Fruit fly (Drosophila melanogaster) whole organism, embryonic: ENCODE results near the gene CG6126.

ENCODE experiments used
- Adf1 ChIP-seq: fragments of 200-800 bp; sonication (Bioruptor generic); IDR thresholded peaks from 2 replicates; pipeline ENCODE4 v1.3.6; 2022; ENCODE audit warnings: missing biosample characterization, missing genetic modification characterization
- Aef1 ChIP-seq: fragments of 200-800 bp; sonication (Bioruptor generic); IDR thresholded peaks from 3 replicates; pipeline ENCODE4 v1.3.6; 2022; ENCODE audit warnings: missing biosample characterization, missing genetic modification characterization
- CG11398 ChIP-seq: fragments of 200-800 bp; sonication (Bioruptor generic); optimal IDR thresholded peaks from 2 replicates; lab custom pipeline; 2016; ENCODE audit warnings: missing biosample characterization, missing genetic modification characterization
- CG1233 ChIP-seq: fragments of 200-800 bp; sonication (Bioruptor generic); optimal IDR thresholded peaks from 4 replicates; lab custom pipeline; 2018; ENCODE audit warnings: missing biosample characterization, mild to moderate bottlenecking, missing genetic modification characterization
- CG12744 ChIP-seq: fragments of 200-800 bp; sonication (Bioruptor generic); optimal IDR thresholded peaks from 2 replicates; lab custom pipeline; 2016; ENCODE audit warnings: missing biosample characterization, missing genetic modification characterization
- CG13624 ChIP-seq: fragments of 200-800 bp; sonication (Bioruptor generic); optimal IDR thresholded peaks from 2 replicates; lab custom pipeline; 2016; ENCODE audit warnings: missing biosample characterization, missing genetic modification characterization
- CG2199 ChIP-seq: fragments of 200-800 bp; sonication (Bioruptor generic); IDR thresholded peaks from 3 replicates; pipeline ENCODE4 v1.3.6; 2022; ENCODE audit warnings: missing biosample characterization, missing genetic modification characterization
- CG3726 ChIP-seq: fragments of 200-800 bp; sonication (Bioruptor generic); IDR thresholded peaks from 3 replicates; pipeline ENCODE4, ENCODE4 v1.3.6; 2022; ENCODE audit warnings: missing biosample characterization, missing genetic modification characterization
- CG5180 ChIP-seq: fragments of 200-800 bp; sonication (Bioruptor generic); optimal IDR thresholded peaks from 3 replicates; lab custom pipeline; 2017; ENCODE audit warnings: missing biosample characterization, missing genetic modification characterization, mild to moderate bottlenecking, moderate library complexity, missing genetic modification reagents
- CG5953 ChIP-seq: fragments of 200-800 bp; sonication (Bioruptor generic); IDR thresholded peaks from 2 replicates; pipeline ENCODE4 v1.3.6; 2022; ENCODE audit warnings: missing biosample characterization, missing genetic modification characterization
- CG6254 ChIP-seq: fragments of 200-800 bp; sonication (Bioruptor generic); optimal IDR thresholded peaks from 3 replicates; lab custom pipeline; 2017; ENCODE audit warnings: mild to moderate bottlenecking, missing biosample characterization, missing genetic modification reagents, missing genetic modification characterization
- CG8359 ChIP-seq: fragments of 200-800 bp; sonication (Bioruptor generic); optimal IDR thresholded peaks from 2 replicates; lab custom pipeline; 2017; ENCODE audit warnings: missing biosample characterization, mild to moderate bottlenecking, missing genetic modification characterization, borderline replicate concordance
- CG9727 ChIP-seq: fragments of 200-800 bp; sonication (Bioruptor generic); optimal IDR thresholded peaks from 3 replicates; lab custom pipeline; 2017; ENCODE audit warnings: missing biosample characterization, mild to moderate bottlenecking, missing genetic modification characterization
- CG9797 ChIP-seq: fragments of 200-800 bp; sonication (Bioruptor generic); optimal IDR thresholded peaks from 3 replicates; lab custom pipeline; 2018; ENCODE audit warnings: missing biosample characterization, mild to moderate bottlenecking, missing genetic modification characterization
- CTCF ChIP-seq: fragments of 200-800 bp; sonication (Bioruptor generic); optimal IDR thresholded peaks from 2 replicates; lab custom pipeline; 2017; ENCODE audit warnings: missing biosample characterization, mild to moderate bottlenecking, missing genetic modification characterization, moderate library complexity
- Dad ChIP-seq: fragments of 200-800 bp; sonication (Bioruptor generic); optimal IDR thresholded peaks from 3 replicates; lab custom pipeline; 2016; ENCODE audit warnings: missing biosample characterization, missing genetic modification characterization
- Deaf1 ChIP-seq: fragments of 200-800 bp; optimal IDR thresholded peaks from 3 replicates; lab custom pipeline; 2019; ENCODE audit warnings: missing biosample characterization, mild to moderate bottlenecking, missing genetic modification characterization, moderate library complexity
- Dref ChIP-seq: fragments of 200-800 bp; sonication (Bioruptor generic); IDR thresholded peaks from 2 replicates; pipeline ENCODE4 v1.3.6; 2022; ENCODE audit warnings: missing biosample characterization, missing genetic modification characterization
- ERR ChIP-seq: fragments of 200-800 bp; sonication (Bioruptor generic); optimal IDR thresholded peaks from 2 replicates; lab custom pipeline; 2016; ENCODE audit warnings: missing biosample characterization, missing genetic modification characterization
- Ets65A ChIP-seq: fragments of 200-800 bp; sonication (Bioruptor generic); peaks from one replicate; lab custom pipeline; 2016; ENCODE audit warnings: missing biosample characterization, missing genetic modification characterization
- Fer3 ChIP-seq: fragments of 200-800 bp; sonication (Bioruptor generic); optimal IDR thresholded peaks from 2 replicates; lab custom pipeline; 2018; ENCODE audit warnings: missing biosample characterization, mild to moderate bottlenecking, missing genetic modification characterization, moderate library complexity
- Hr39 ChIP-seq: fragments of >200 bp; optimal IDR thresholded peaks from 2 replicates; lab custom pipeline; 2017
- MBD-R2 ChIP-seq: fragments of 200-800 bp; sonication (Bioruptor generic); IDR thresholded peaks from 2 replicates; pipeline ENCODE4 v1.3.6; 2022; ENCODE audit warnings: missing biosample characterization, missing genetic modification characterization
- MESR4 ChIP-seq: fragments of 200-800 bp; sonication (Bioruptor generic); optimal IDR thresholded peaks from 2 replicates; lab custom pipeline; 2018; ENCODE audit warnings: missing biosample characterization, mild to moderate bottlenecking, missing genetic modification characterization, moderate library complexity
- Meics ChIP-seq: fragments of 200-800 bp; sonication (Bioruptor generic); optimal IDR thresholded peaks from 2 replicates; lab custom pipeline; 2017; ENCODE audit warnings: missing biosample characterization, mild to moderate bottlenecking, missing genetic modification characterization
- Myb ChIP-seq: fragments of 200-800 bp; sonication (Bioruptor generic); optimal IDR thresholded peaks from 2 replicates; lab custom pipeline; 2016; ENCODE audit warnings: missing biosample characterization, missing genetic modification characterization
- Nf-YB ChIP-seq: fragments of 200-800 bp; sonication (Bioruptor generic); optimal IDR thresholded peaks from 3 replicates; lab custom pipeline; 2019; ENCODE audit warnings: missing biosample characterization, mild to moderate bottlenecking, missing genetic modification characterization, moderate library complexity
- Ptx1 ChIP-seq: fragments of 200-800 bp; sonication (Bioruptor generic); IDR thresholded peaks from 2 replicates; pipeline ENCODE4 v1.3.6; 2022; ENCODE audit warnings: missing biosample characterization, missing genetic modification characterization
- Ravus ChIP-seq: fragments of 200-800 bp; sonication (Bioruptor generic); IDR thresholded peaks from 2 replicates; pipeline ENCODE4 v1.3.6; 2022; ENCODE audit warnings: missing biosample characterization, missing genetic modification characterization
- ac ChIP-seq: fragments of 200-800 bp; sonication (Bioruptor generic); optimal IDR thresholded peaks from 3 replicates; lab custom pipeline; 2017; ENCODE audit warnings: missing biosample characterization, mild to moderate bottlenecking, missing genetic modification characterization
- chinmo ChIP-seq: fragments of 200-800 bp; sonication (Bioruptor generic); IDR thresholded peaks from 4 replicates; pipeline ENCODE4 v1.3.6; 2022; ENCODE audit warnings: missing biosample characterization, missing genetic modification characterization; ENCODE audit not compliant: partially characterized antibody
- chm ChIP-seq: fragments of 200-800 bp; sonication (Bioruptor generic); IDR thresholded peaks from 2 replicates; pipeline ENCODE4 v1.3.6; 2022; ENCODE audit warnings: missing biosample characterization, missing genetic modification characterization
- crol ChIP-seq: fragments of 200-800 bp; sonication (Bioruptor generic); IDR thresholded peaks from 2 replicates; pipeline ENCODE4 v1.3.6; 2022; ENCODE audit warnings: missing biosample characterization, missing genetic modification characterization
- crp ChIP-seq, 2 experiments: fragments of 200-800 bp; sonication (Bioruptor generic); optimal IDR thresholded peaks; 2 replicates in 1 of 2; 3 replicates in 1 of 2; lab custom pipeline; 2017; ENCODE audit warnings: missing biosample characterization in 2 of 2, missing genetic modification characterization in 2 of 2, mild to moderate bottlenecking in 1 of 2, moderate library complexity in 1 of 2
- dati ChIP-seq: fragments of 200-800 bp; sonication (Bioruptor generic); IDR thresholded peaks from 2 replicates; pipeline ENCODE4 v1.3.6; 2022; ENCODE audit warnings: missing biosample characterization, missing genetic modification characterization
- exex ChIP-seq: fragments of 200-800 bp; sonication (Bioruptor generic); optimal IDR thresholded peaks from 4 replicates; lab custom pipeline; 2018; ENCODE audit warnings: missing biosample characterization, mild to moderate bottlenecking, missing genetic modification characterization, moderate library complexity
- eyg ChIP-seq: fragments of 200-800 bp; sonication (Bioruptor generic); optimal IDR thresholded peaks from 3 replicates; lab custom pipeline; 2016; ENCODE audit warnings: missing biosample characterization, missing genetic modification characterization
- fu2 ChIP-seq: fragments of 200-800 bp; sonication (Bioruptor generic); optimal IDR thresholded peaks from 2 replicates; lab custom pipeline; 2016; ENCODE audit warnings: missing biosample characterization, missing genetic modification characterization
- grn ChIP-seq: fragments of 200-800 bp; sonication (Bioruptor generic); optimal IDR thresholded peaks from 3 replicates; lab custom pipeline; 2017; ENCODE audit warnings: missing biosample characterization, missing genetic modification characterization
- gro ChIP-seq: fragments of 200-800 bp; sonication (Bioruptor generic); optimal IDR thresholded peaks from 2 replicates; lab custom pipeline; 2016; ENCODE audit warnings: missing biosample characterization, missing genetic modification characterization
- gt ChIP-seq: fragments of 200-800 bp; sonication (Bioruptor generic); IDR thresholded peaks from 2 replicates; pipeline ENCODE4 v1.3.6; 2022; ENCODE audit warnings: missing biosample characterization, missing genetic modification characterization
- hbn ChIP-seq: fragments of 200-800 bp; sonication (Bioruptor generic); IDR thresholded peaks from 2 replicates; pipeline ENCODE4 v1.3.6; 2022; ENCODE audit warnings: missing biosample characterization, missing genetic modification characterization; ENCODE audit not compliant: partially characterized antibody
- hkb ChIP-seq, 2 experiments: fragments of 200-800 bp in 1 of 2; fragments of >200 bp in 1 of 2; sonication (Bioruptor generic) in 1 of 2; IDR thresholded peaks in 1 of 2; optimal IDR thresholded peaks in 1 of 2; 2 replicates each; pipeline versions ENCODE4 v1.3.6 to Lab custom; 2017 to 2022; ENCODE audit warnings: missing biosample characterization in 1 of 2, missing genetic modification characterization in 1 of 2
- lab ChIP-seq: fragments of 200-800 bp; sonication (Bioruptor generic); optimal IDR thresholded peaks from 3 replicates; lab custom pipeline; 2017; ENCODE audit warnings: missing biosample characterization, missing genetic modification characterization, mild to moderate bottlenecking, moderate library complexity, missing genetic modification reagents
- pros ChIP-seq: fragments of 200-800 bp; sonication (Bioruptor generic); optimal IDR thresholded peaks from 3 replicates; lab custom pipeline; 2019; ENCODE audit warnings: missing biosample characterization, mild to moderate bottlenecking, missing genetic modification characterization, moderate library complexity
- ranshi ChIP-seq: fragments of 200-800 bp; sonication (Bioruptor generic); IDR thresholded peaks from 2 replicates; pipeline ENCODE4 v1.3.6; 2022; ENCODE audit warnings: missing biosample characterization, missing genetic modification characterization
- slbo ChIP-seq: fragments of 200-800 bp; sonication (Bioruptor generic); IDR thresholded peaks from 2 replicates; pipeline ENCODE4 v1.3.6; 2022; ENCODE audit warnings: missing biosample characterization, missing genetic modification characterization
- tup ChIP-seq: fragments of 200-800 bp; sonication (Bioruptor generic); optimal IDR thresholded peaks from 2 replicates; lab custom pipeline; 2016; ENCODE audit warnings: missing biosample characterization, mild to moderate bottlenecking, missing genetic modification characterization, moderate library complexity
- unc-4 ChIP-seq: fragments of 200-800 bp; sonication (Bioruptor generic); IDR thresholded peaks from 2 replicates; pipeline ENCODE4 v1.3.6; 2022; ENCODE audit warnings: missing biosample characterization, missing genetic modification characterization; ENCODE audit not compliant: partially characterized antibody
- wor ChIP-seq: fragments of 200-800 bp; sonication (Bioruptor generic); IDR thresholded peaks from 2 replicates; pipeline ENCODE4 v1.3.6; 2022; ENCODE audit warnings: missing biosample characterization, missing genetic modification characterization
- z ChIP-seq: fragments of 200-800 bp; sonication (Bioruptor generic); IDR thresholded peaks from 3 replicates; pipeline ENCODE4 v1.3.6; 2022; ENCODE audit warnings: missing biosample characterization, missing genetic modification characterization

CG6126 gene

dm6 chr3R:16244241-16244977 lies 41.5 kb upstream of the CG6126 start (continued):
- TF ChIP-seq eyg (GFP tag; lab: Kevin White, UChicago): no peak
- TF ChIP-seq Dref (GFP tag; lab: Robert Waterston, UW): no peak
- TF ChIP-seq CG8359: no peak
- no peak for TF ChIP-seq Hr39 (lab: Kevin White, UChicago)
- no peak for TF ChIP-seq CG3726 (GFP tag; lab: Robert Waterston, UW)
- TF ChIP-seq Ptx1: no peak
- no peak for TF ChIP-seq pros (GFP tag; lab: Kevin White, UChicago)
- no peak for TF ChIP-seq tup (GFP tag; lab: Kevin White, UChicago)
- TF ChIP-seq CG9727 (GFP tag; lab: Kevin White, UChicago): peak; percentile 4
- TF ChIP-seq Ravus (GFP tag; lab: Robert Waterston, UW): no peak
- peak; percentile 97 for TF ChIP-seq crol (GFP tag; lab: Robert Waterston, UW)
- TF ChIP-seq hbn (GFP tag; lab: Robert Waterston, UW): no peak
- TF ChIP-seq CG9797: no peak
- TF ChIP-seq MBD-R2 (GFP tag; lab: Robert Waterston, UW): no peak
- TF ChIP-seq fu2: no peak
- peak; percentile 28 for TF ChIP-seq CG5180 (GFP tag; lab: Kevin White, UChicago)
- TF ChIP-seq Aef1: peak; percentile 66
- no peak for TF ChIP-seq wor (GFP tag; lab: Robert Waterston, UW)
- 0 out of 3 replicates have a peak, but pooled peaks have one; percentile 75 for TF ChIP-seq CG2199
- TF ChIP-seq CTCF (GFP tag; lab: Kevin White, UChicago): peak; percentile 91
- TF ChIP-seq Deaf1 (tag; lab: Kevin White, UChicago): peak; percentile 50
- no peak for TF ChIP-seq CG1233 (GFP tag; lab: Kevin White, UChicago)
- peak; percentile 25 for TF ChIP-seq lab (GFP tag; lab: Kevin White, UChicago)
- TF ChIP-seq Fer3: no peak
- no peak for TF ChIP-seq CG11398 (GFP tag; lab: Kevin White, UChicago)
- TF ChIP-seq hkb (optimal IDR thresholded peaks at IDR 0.05; lab: Kevin White, UChicago): no peak
- no peak for TF ChIP-seq hkb (GFP tag; IDR thresholded peaks at IDR 0.05; lab: Robert Waterston, UW)
- no peak for TF ChIP-seq CG6254 (GFP tag; lab: Kevin White, UChicago)
- no peak for TF ChIP-seq CG5953 (GFP tag; lab: Robert Waterston, UW)
- TF ChIP-seq ERR (GFP tag; lab: Kevin White, UChicago): no peak
- TF ChIP-seq dati (GFP tag; lab: Robert Waterston, UW): no peak
- no peak for TF ChIP-seq unc-4 (GFP tag; lab: Robert Waterston, UW)
- TF ChIP-seq crp (GFP tag; optimal IDR thresholded peaks at IDR 0.05; lab: Kevin White, UChicago): no peak
- no peak for TF ChIP-seq Myb (GFP tag; lab: Kevin White, UChicago)
- no peak for TF ChIP-seq gro (GFP tag; lab: Kevin White, UChicago)
- 0 out of 3 replicates have a peak, but pooled peaks have one; percentile 23 for TF ChIP-seq z (GFP tag; lab: Robert Waterston, UW)
- TF ChIP-seq grn (GFP tag; lab: Kevin White, UChicago): no peak
- TF ChIP-seq chm (GFP tag; lab: Robert Waterston, UW): peak; percentile 14; the same call in 1 of the 2 replicates
- TF ChIP-seq CG13624 (GFP tag; lab: Kevin White, UChicago): no peak
- peak; percentile 25 for TF ChIP-seq Ets65A (GFP tag; lab: Kevin White, UChicago)
- peak; percentile 0 for TF ChIP-seq Meics (GFP tag; lab: Kevin White, UChicago)
- TF ChIP-seq ranshi (GFP tag; lab: Robert Waterston, UW): 0 out of 2 replicates have a peak, but pooled peaks have one; percentile 14
- TF ChIP-seq exex (tag; lab: Kevin White, UChicago): no peak
- no peak for TF ChIP-seq Nf-YB (GFP tag; lab: Kevin White, UChicago)
- no peak for TF ChIP-seq MESR4 (GFP tag; lab: Kevin White, UChicago)
- no peak for TF ChIP-seq ac (GFP tag; lab: Kevin White, UChicago)
- peak; percentile 98 for TF ChIP-seq Adf1 (GFP tag; lab: Robert Waterston, UW)
- TF ChIP-seq CG12744 (GFP tag; lab: Kevin White, UChicago): no peak
- TF ChIP-seq slbo (GFP tag; lab: Robert Waterston, UW): no peak
- TF ChIP-seq chinmo: peak; percentile 99
- no peak for TF ChIP-seq Dad (GFP tag; lab: Kevin White, UChicago)
- no peak for TF ChIP-seq gt (GFP tag; lab: Robert Waterston, UW)
